Fruit fly (Drosophila melanogaster) whole organism, embryonic: ENCODE results near the gene CG14947.
A peak's percentile ranks its signal among the peaks of the same experiment; 100 is the strongest.

Source experiments
- ATbp ChIP-seq: fragments of 200-800 bp; sonication (Bioruptor generic); optimal IDR thresholded peaks from 2 replicates; lab custom pipeline; 2017; ENCODE audit warnings: missing biosample characterization, mild to moderate bottlenecking, missing genetic modification characterization, missing genetic modification reagents
- Aef1 ChIP-seq: fragments of 200-800 bp; sonication (Bioruptor generic); IDR thresholded peaks from 3 replicates; pipeline ENCODE4 v1.3.6; 2022; ENCODE audit warnings: missing biosample characterization, missing genetic modification characterization
- CG10959 ChIP-seq: fragments of 200-800 bp; sonication (Bioruptor generic); IDR thresholded peaks from 2 replicates; pipeline ENCODE4 v1.3.6; 2022; ENCODE audit warnings: missing biosample characterization, missing genetic modification characterization
- CG10979 ChIP-seq: fragments of 200-800 bp; sonication (Bioruptor generic); optimal IDR thresholded peaks from 2 replicates; lab custom pipeline; 2018; ENCODE audit warnings: missing biosample characterization, mild to moderate bottlenecking, missing genetic modification characterization, moderate library complexity
- CG12155 ChIP-seq: fragments of 200-800 bp; sonication (Bioruptor generic); optimal IDR thresholded peaks from 3 replicates; lab custom pipeline; 2016; ENCODE audit warnings: missing biosample characterization, missing genetic modification characterization
- CG1233 ChIP-seq: fragments of 200-800 bp; sonication (Bioruptor generic); optimal IDR thresholded peaks from 4 replicates; lab custom pipeline; 2018; ENCODE audit warnings: missing biosample characterization, mild to moderate bottlenecking, missing genetic modification characterization
- CG12391 ChIP-seq: fragments of 200-800 bp; sonication (Bioruptor generic); optimal IDR thresholded peaks from 3 replicates; lab custom pipeline; 2018; ENCODE audit warnings: missing biosample characterization, mild to moderate bottlenecking, missing genetic modification characterization, moderate library complexity
- CG14441 ChIP-seq: fragments of 200-800 bp; sonication (Bioruptor generic); IDR thresholded peaks from 2 replicates; pipeline ENCODE4 v1.3.6; 2022; ENCODE audit warnings: missing biosample characterization, missing genetic modification characterization
- CG15073 ChIP-seq: fragments of 200-800 bp; sonication (Bioruptor generic); optimal IDR thresholded peaks from 2 replicates; lab custom pipeline; 2016; ENCODE audit warnings: missing biosample characterization, missing genetic modification characterization
- CG18476 ChIP-seq: fragments of 200-800 bp; sonication (Bioruptor generic); optimal IDR thresholded peaks from 2 replicates; lab custom pipeline; 2016; ENCODE audit warnings: missing biosample characterization, mild to moderate bottlenecking, missing genetic modification characterization
- CG18619 ChIP-seq: fragments of 200-800 bp; sonication (Bioruptor generic); optimal IDR thresholded peaks from 3 replicates; lab custom pipeline; 2017; ENCODE audit warnings: missing biosample characterization, mild to moderate bottlenecking, missing genetic modification characterization
- CG32772 ChIP-seq: fragments of 200-800 bp; sonication (Bioruptor generic); IDR thresholded peaks from 2 replicates; pipeline ENCODE4 v1.3.6; 2022; ENCODE audit warnings: missing biosample characterization, missing genetic modification characterization
- CG3838 ChIP-seq: fragments of 200-800 bp; sonication (Bioruptor generic); optimal IDR thresholded peaks from 3 replicates; lab custom pipeline; 2016; ENCODE audit warnings: missing biosample characterization, missing genetic modification characterization
- CG4328 ChIP-seq: fragments of 200-800 bp; sonication (Bioruptor generic); optimal IDR thresholded peaks from 3 replicates; lab custom pipeline; 2017; ENCODE audit warnings: missing biosample characterization, missing genetic modification reagents, missing genetic modification characterization
- CG6175 ChIP-seq: fragments of 200-800 bp; sonication (Bioruptor generic); IDR thresholded peaks from 3 replicates; pipeline ENCODE4 v1.3.6; 2022; ENCODE audit warnings: missing biosample characterization, missing genetic modification characterization
- CG7839 ChIP-seq: fragments of 200-800 bp; sonication (Bioruptor generic); optimal IDR thresholded peaks from 3 replicates; lab custom pipeline; 2018; ENCODE audit warnings: missing biosample characterization, mild to moderate bottlenecking, missing genetic modification characterization, moderate library complexity
- CG8281 ChIP-seq: fragments of 200-800 bp; sonication (Bioruptor generic); optimal IDR thresholded peaks from 2 replicates; lab custom pipeline; 2018; ENCODE audit warnings: missing biosample characterization, mild to moderate bottlenecking, missing genetic modification characterization, moderate library complexity
- CG8359 ChIP-seq: fragments of 200-800 bp; sonication (Bioruptor generic); optimal IDR thresholded peaks from 2 replicates; lab custom pipeline; 2017; ENCODE audit warnings: missing biosample characterization, mild to moderate bottlenecking, missing genetic modification characterization, borderline replicate concordance
- CG8388 ChIP-seq: fragments of 200-800 bp; sonication (Bioruptor generic); optimal IDR thresholded peaks from 2 replicates; lab custom pipeline; 2019; ENCODE audit warnings: missing biosample characterization, mild to moderate bottlenecking, missing genetic modification characterization, moderate library complexity
- CG8478 ChIP-seq: fragments of >200 bp; optimal IDR thresholded peaks from 2 replicates; lab custom pipeline; 2018
- CG9727 ChIP-seq: fragments of 200-800 bp; sonication (Bioruptor generic); optimal IDR thresholded peaks from 3 replicates; lab custom pipeline; 2017; ENCODE audit warnings: missing biosample characterization, mild to moderate bottlenecking, missing genetic modification characterization
- CrebB ChIP-seq: fragments of 200-800 bp; sonication (Bioruptor generic); optimal IDR thresholded peaks from 3 replicates; lab custom pipeline; 2018; ENCODE audit warnings: missing biosample characterization, mild to moderate bottlenecking, missing genetic modification characterization
- D ChIP-seq, 2 experiments: fragments of 200-800 bp in 1 of 2; fragments of >200 bp in 1 of 2; sonication (Bioruptor generic) in 1 of 2; optimal IDR thresholded peaks; 2 replicates in 1 of 2; 3 replicates in 1 of 2; lab custom pipeline; 2017; ENCODE audit warnings: mild to moderate bottlenecking in 1 of 2, missing biosample characterization in 1 of 2, missing genetic modification characterization in 1 of 2, missing genetic modification reagents in 1 of 2
- D19B ChIP-seq: fragments of 200-800 bp; sonication (Bioruptor generic); optimal IDR thresholded peaks from 2 replicates; lab custom pipeline; 2017; ENCODE audit warnings: missing biosample characterization, mild to moderate bottlenecking, missing genetic modification characterization
- Dbx ChIP-seq: fragments of 200-800 bp; sonication (Bioruptor generic); IDR thresholded peaks from 3 replicates; pipeline ENCODE4 v1.3.6; 2022; ENCODE audit warnings: missing biosample characterization, missing genetic modification characterization
- Hr39 ChIP-seq: fragments of >200 bp; optimal IDR thresholded peaks from 2 replicates; lab custom pipeline; 2017
- Mes4 ChIP-seq: fragments of 200-800 bp; sonication (Bioruptor generic); optimal IDR thresholded peaks from 2 replicates; lab custom pipeline; 2016; ENCODE audit warnings: missing biosample characterization, missing genetic modification characterization
- NFAT ChIP-seq: fragments of 200-800 bp; sonication (Bioruptor generic); IDR thresholded peaks from 2 replicates; pipeline ENCODE4 v1.3.6; 2022; ENCODE audit warnings: missing biosample characterization, missing genetic modification characterization
- Rx ChIP-seq: fragments of 200-800 bp; sonication (Bioruptor generic); IDR thresholded peaks from 2 replicates; pipeline ENCODE4 v1.3.6; 2022; ENCODE audit warnings: missing biosample characterization, missing genetic modification characterization
- btn ChIP-seq: fragments of 200-800 bp; sonication (Bioruptor generic); optimal IDR thresholded peaks from 2 replicates; lab custom pipeline; 2016; ENCODE audit warnings: missing biosample characterization, missing genetic modification characterization
- chinmo ChIP-seq: fragments of 200-800 bp; sonication (Bioruptor generic); IDR thresholded peaks from 4 replicates; pipeline ENCODE4 v1.3.6; 2022; ENCODE audit warnings: missing biosample characterization, missing genetic modification characterization; ENCODE audit not compliant: partially characterized antibody
- chm ChIP-seq: fragments of 200-800 bp; sonication (Bioruptor generic); IDR thresholded peaks from 2 replicates; pipeline ENCODE4 v1.3.6; 2022; ENCODE audit warnings: missing biosample characterization, missing genetic modification characterization
- chn ChIP-seq: fragments of 200-800 bp; sonication (Bioruptor generic); optimal IDR thresholded peaks from 2 replicates; lab custom pipeline; 2016; ENCODE audit warnings: missing biosample characterization, missing genetic modification characterization
- cwo ChIP-seq: fragments of 200-800 bp; sonication (Bioruptor generic); optimal IDR thresholded peaks from 3 replicates; lab custom pipeline; 2017; ENCODE audit warnings: missing biosample characterization, missing genetic modification characterization, mild to moderate bottlenecking, moderate library complexity, missing genetic modification reagents
- dmrt99B ChIP-seq: fragments of 200-800 bp; sonication (Bioruptor generic); optimal IDR thresholded peaks from 2 replicates; lab custom pipeline; 2018; ENCODE audit warnings: missing biosample characterization, mild to moderate bottlenecking, missing genetic modification characterization, moderate library complexity
- fd64A ChIP-seq: fragments of 200-800 bp; sonication (Bioruptor generic); optimal IDR thresholded peaks from 3 replicates; lab custom pipeline; 2018; ENCODE audit warnings: missing biosample characterization, mild to moderate bottlenecking, missing genetic modification characterization
- fru ChIP-seq: fragments of >200 bp; optimal IDR thresholded peaks from 2 replicates; lab custom pipeline; 2017
- gsb ChIP-seq: fragments of 200-800 bp; sonication (Bioruptor generic); IDR thresholded peaks from 2 replicates; pipeline ENCODE4 v1.3.6; 2022; ENCODE audit warnings: missing biosample characterization, missing genetic modification characterization
- hkb ChIP-seq, 2 experiments: fragments of 200-800 bp in 1 of 2; fragments of >200 bp in 1 of 2; sonication (Bioruptor generic) in 1 of 2; IDR thresholded peaks in 1 of 2; optimal IDR thresholded peaks in 1 of 2; 2 replicates each; pipeline versions ENCODE4 v1.3.6 to Lab custom; 2017 to 2022; ENCODE audit warnings: missing biosample characterization in 1 of 2, missing genetic modification characterization in 1 of 2
- ken ChIP-seq: fragments of 200-800 bp; sonication (Bioruptor generic); IDR thresholded peaks from 3 replicates; pipeline ENCODE4 v1.3.6; 2022; ENCODE audit warnings: missing biosample characterization, missing genetic modification characterization
- lab ChIP-seq: fragments of 200-800 bp; sonication (Bioruptor generic); optimal IDR thresholded peaks from 3 replicates; lab custom pipeline; 2017; ENCODE audit warnings: missing biosample characterization, missing genetic modification characterization, mild to moderate bottlenecking, moderate library complexity, missing genetic modification reagents
- prd ChIP-seq, 3 experiments: fragments of >200 bp in 2 of 3; fragments of 200-800 bp in 1 of 3; sonication (Bioruptor generic) in 1 of 3; optimal IDR thresholded peaks in 2 of 3; IDR thresholded peaks in 1 of 3; 2 replicates in 2 of 3; 3 replicates in 1 of 3; pipeline versions ENCODE4 v1.3.6 to Lab custom; 2017 to 2022; ENCODE audit warnings: missing biosample characterization in 1 of 3, missing genetic modification characterization in 1 of 3
- row ChIP-seq: fragments of 200-800 bp; sonication (Bioruptor generic); IDR thresholded peaks from 3 replicates; pipeline ENCODE4 v1.3.6; 2022; ENCODE audit warnings: missing biosample characterization, missing genetic modification characterization
- schlank ChIP-seq: fragments of 200-800 bp; sonication (Bioruptor generic); optimal IDR thresholded peaks from 2 replicates; lab custom pipeline; 2018; ENCODE audit warnings: missing biosample characterization, mild to moderate bottlenecking, missing genetic modification characterization
- scrt ChIP-seq: fragments of 200-800 bp; sonication (Bioruptor generic); optimal IDR thresholded peaks from 2 replicates; lab custom pipeline; 2018; ENCODE audit warnings: missing biosample characterization, mild to moderate bottlenecking, missing genetic modification characterization, moderate library complexity
- slbo ChIP-seq: fragments of 200-800 bp; sonication (Bioruptor generic); IDR thresholded peaks from 2 replicates; pipeline ENCODE4 v1.3.6; 2022; ENCODE audit warnings: missing biosample characterization, missing genetic modification characterization
- tgo ChIP-seq: fragments of 200-800 bp; sonication (Bioruptor generic); IDR thresholded peaks from 3 replicates; pipeline ENCODE4 v1.3.6; 2022; ENCODE audit warnings: missing biosample characterization, missing genetic modification characterization
- zf30C ChIP-seq: fragments of 200-800 bp; sonication (Bioruptor generic); optimal IDR thresholded peaks from 3 replicates; lab custom pipeline; 2018; ENCODE audit warnings: missing biosample characterization, mild to moderate bottlenecking, missing genetic modification characterization

Gene CG14947

DNA sequence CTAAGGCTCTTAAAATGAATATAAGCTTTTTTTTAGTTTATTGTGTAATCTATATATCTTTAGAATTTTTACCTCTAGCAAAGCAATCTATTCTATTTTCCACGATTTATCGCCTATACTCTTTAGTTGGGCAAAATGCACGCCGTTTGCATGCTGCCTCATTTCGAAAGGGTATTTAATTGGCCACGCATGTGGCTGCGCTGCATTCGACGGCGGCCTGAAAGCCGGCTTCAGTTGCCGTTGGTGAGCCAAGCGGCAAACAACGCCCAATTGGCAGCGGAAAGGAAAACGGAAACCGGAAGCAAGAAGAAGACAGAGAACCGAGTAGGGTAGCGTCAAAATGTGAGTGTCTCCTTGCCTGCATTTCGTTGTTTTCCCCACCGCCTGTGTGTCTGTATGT lies at the start of gene CG14947 (continued):
- TF ChIP-seq CrebB (tag; lab: Kevin White, UChicago): no peak
- TF ChIP-seq CG6175: 0 out of 3 replicates have a peak, but pooled peaks have one; percentile 32
- TF ChIP-seq CG8359: no peak
- TF ChIP-seq prd (optimal IDR thresholded peaks at IDR 0.05; lab: Kevin White, UChicago): no peak
- TF ChIP-seq prd (GFP tag; IDR thresholded peaks at IDR 0.05; lab: Robert Waterston, UW): peak; percentile 63; the same call in 1 of the 3 replicates
- no peak for TF ChIP-seq CG4328 (GFP tag; lab: Kevin White, UChicago)
- TF ChIP-seq tgo (GFP tag; lab: Robert Waterston, UW): 0 out of 3 replicates have a peak, but pooled peaks have one; percentile 14
- no peak for TF ChIP-seq slbo
- TF ChIP-seq chinmo (GFP tag; lab: Robert Waterston, UW): no peak
- TF ChIP-seq CG15073 (GFP tag; lab: Kevin White, UChicago): no peak
- TF ChIP-seq CG9727 (GFP tag; lab: Kevin White, UChicago): peak; percentile 29
- no peak for TF ChIP-seq Rx (GFP tag; lab: Robert Waterston, UW)
- TF ChIP-seq fd64A (GFP tag; lab: Kevin White, UChicago): peak; percentile 19
- peak; percentile 23 for TF ChIP-seq CG10979 (tag; lab: Kevin White, UChicago)
- TF ChIP-seq Dbx: no peak
- no peak for TF ChIP-seq cwo (GFP tag; lab: Kevin White, UChicago)
- TF ChIP-seq hkb (optimal IDR thresholded peaks at IDR 0.05; lab: Kevin White, UChicago): no peak
- no peak for TF ChIP-seq hkb (GFP tag; IDR thresholded peaks at IDR 0.05; lab: Robert Waterston, UW)
- TF ChIP-seq CG14441: no peak
- 0 out of 2 replicates have a peak, but pooled peaks have one; percentile 13 for TF ChIP-seq NFAT
- 0 out of 2 replicates have a peak, but pooled peaks have one; percentile 27 for TF ChIP-seq gsb (GFP tag; lab: Robert Waterston, UW)
- TF ChIP-seq CG12391 (tag; lab: Kevin White, UChicago): no peak
- no peak for TF ChIP-seq schlank (tag; lab: Kevin White, UChicago)
- no peak for TF ChIP-seq Aef1 (GFP tag; lab: Robert Waterston, UW)
- TF ChIP-seq CG8281: no peak
- peak; percentile 42 for TF ChIP-seq CG1233
- TF ChIP-seq chm: 0 out of 2 replicates have a peak, but pooled peaks have one; percentile 40
- no peak for TF ChIP-seq CG8388 (GFP tag; lab: Kevin White, UChicago)
- TF ChIP-seq row: peak; percentile 36; the same call in 1 of the 3 replicates
- TF ChIP-seq CG8478 (lab: Kevin White, UChicago): no peak
- no peak; the same call in 1 of the 2 replicates for TF ChIP-seq CG10959
- peak; percentile 11 for TF ChIP-seq lab

DNA sequence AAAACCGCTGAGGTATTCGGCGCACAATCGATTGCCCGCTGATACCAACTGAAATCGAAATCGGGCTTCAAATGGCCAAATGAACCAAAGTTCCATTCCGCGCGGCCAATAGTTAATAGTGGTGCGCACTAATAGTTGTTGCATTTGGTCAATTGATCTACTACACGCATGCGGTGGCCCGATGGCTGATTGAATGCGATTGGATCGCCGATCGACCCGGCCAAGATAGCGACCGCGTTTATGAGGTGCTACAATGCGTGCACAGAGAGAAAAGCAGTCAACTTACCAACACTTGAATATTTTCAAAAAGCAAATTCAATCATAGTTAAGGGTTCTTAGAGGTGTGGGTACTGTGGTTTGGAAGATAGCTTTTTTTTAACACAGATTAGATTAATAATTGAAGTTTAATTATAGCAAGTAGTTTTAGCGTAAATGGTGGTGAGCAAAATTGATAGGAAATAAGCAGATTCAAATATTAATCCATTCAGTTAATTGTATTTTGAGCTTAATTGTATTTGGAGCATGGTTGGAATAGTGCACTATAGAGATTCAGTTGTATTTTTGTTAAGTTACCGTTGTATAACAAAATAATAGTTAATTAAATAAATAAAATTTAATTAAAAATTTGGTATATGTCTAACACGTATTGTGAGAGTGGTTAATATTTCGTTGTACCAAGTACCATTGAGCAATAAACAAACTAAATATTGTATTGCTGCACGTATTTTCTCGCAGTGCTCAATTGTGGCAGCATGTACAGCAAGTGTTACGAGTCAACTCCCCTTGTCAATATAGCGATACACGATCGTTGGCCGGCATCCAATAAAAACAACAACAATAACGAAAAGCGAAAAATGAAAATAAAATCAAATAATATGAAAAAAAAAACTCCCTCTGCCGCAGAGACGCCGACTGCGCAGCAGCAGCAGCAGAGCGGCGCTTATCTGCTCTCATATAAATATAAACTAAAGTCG lies 49.2 kb upstream of the CG14947 start:
- TF ChIP-seq chm (0 out of 2 replicates have a peak, but pooled peaks have one; percentile 40), chn (peak; percentile 54), dmrt99B (tag; lab: Kevin White, UChicago) (peak; percentile 48), scrt (GFP tag; lab: Kevin White, UChicago) (peak; percentile 6), CG7839 (tag; lab: Kevin White, UChicago) (peak; percentile 69), CG3838 (no peak), CG18476 (GFP tag; lab: Kevin White, UChicago) (peak; percentile 35), fru (lab: Kevin White, UChicago) (no peak), Hr39 (lab: Kevin White, UChicago) (no peak), D19B (GFP tag; lab: Kevin White, UChicago) (no peak), btn (GFP tag; lab: Kevin White, UChicago) (peak; percentile 13), D (optimal IDR thresholded peaks at IDR 0.05; lab: Kevin White, UChicago) (no peak), D (GFP tag; optimal IDR thresholded peaks at IDR 0.05; lab: Kevin White, UChicago) (peak; percentile 67), CG12155 (GFP tag; lab: Kevin White, UChicago) (peak; percentile 11), CG32772 (peak; percentile 27), CG4328 (GFP tag; lab: Kevin White, UChicago) (peak; percentile 34), zf30C (GFP tag; lab: Kevin White, UChicago) (peak; percentile 41), Mes4 (GFP tag; lab: Kevin White, UChicago) (peak; percentile 29), CG18619 (GFP tag; lab: Kevin White, UChicago) (peak; percentile 79), ken (peak; percentile 55; the same call in 2 of the 3 replicates), CrebB (tag; lab: Kevin White, UChicago) (no peak), ATbp (peak; percentile 41)
